Worm (Caenorhabditis elegans): ENCODE measurements around the gene frpr-13.

frpr-13 gene

ce11 chrV:8949873-8950272 is 51.0 kb downstream of the frpr-13 start:
- TF ChIP-seq nhr-25 (tag; optimal IDR thresholded peaks at IDR 0.05) (no peak), R02D3.7 (tag; optimal IDR thresholded peaks at IDR 0.05) (no peak), tbx-2 (tag; optimal IDR thresholded peaks at IDR 0.05) (no peak)
